Worm (Caenorhabditis elegans) whole organism, young adult: ENCODE measurements around the gene R07E5.11.

ENCODE experiments used
- ets-4 ChIP-seq: fragments of 200-800 bp; sonication (Bioruptor generic); optimal IDR thresholded peaks from 2 replicates; lab custom pipeline; 2018; ENCODE audit warnings: mild to moderate bottlenecking, missing genetic modification characterization, missing compliant biosample characterization
- tlf-1 ChIP-seq: fragments of 200-800 bp; sonication (Bioruptor generic); optimal IDR thresholded peaks from 2 replicates; lab custom pipeline; 2018; ENCODE audit warnings: mild to moderate bottlenecking, missing genetic modification characterization, missing compliant biosample characterization

- TF ChIP-seq tlf-1 (GFP tag; lab: Kevin White, UChicago), result no peak
- no peak for TF ChIP-seq ets-4 (GFP tag; lab: Kevin White, UChicago)
Measured at ce11 chrIII:4444492-4444891, 29.5 kb upstream of the R07E5.11 start.
